Fruit fly (Drosophila melanogaster) whole organism, embryonic: Measurements from ENCODE around the gene Ufsp2.

Experiments
- Atf-2 ChIP-seq: fragments of 200-800 bp; sonication (Bioruptor generic); optimal IDR thresholded peaks from 2 replicates; lab custom pipeline; 2016; ENCODE audit warnings: missing biosample characterization, missing genetic modification characterization
- Awh ChIP-seq: fragments of 200-800 bp; sonication (Bioruptor generic); IDR thresholded peaks from 2 replicates; pipeline ENCODE4, ENCODE4 v1.3.6; 2022; ENCODE audit warnings: missing biosample characterization, missing genetic modification characterization
- B-H2 ChIP-seq: fragments of 200-800 bp; sonication (Bioruptor generic); optimal IDR thresholded peaks from 2 replicates; lab custom pipeline; 2018; ENCODE audit warnings: missing biosample characterization, mild to moderate bottlenecking, missing genetic modification characterization
- CG10209 ChIP-seq: fragments of 200-800 bp; sonication (Bioruptor generic); optimal IDR thresholded peaks from 3 replicates; lab custom pipeline; 2017; ENCODE audit warnings: missing biosample characterization, mild to moderate bottlenecking, missing genetic modification characterization, missing genetic modification reagents
- CG10979 ChIP-seq: fragments of 200-800 bp; sonication (Bioruptor generic); optimal IDR thresholded peaks from 2 replicates; lab custom pipeline; 2018; ENCODE audit warnings: missing biosample characterization, mild to moderate bottlenecking, missing genetic modification characterization, moderate library complexity
- CG11504 ChIP-seq: fragments of 200-800 bp; sonication (Bioruptor generic); optimal IDR thresholded peaks from 3 replicates; lab custom pipeline; 2019; ENCODE audit warnings: missing biosample characterization, mild to moderate bottlenecking, missing genetic modification characterization, moderate library complexity
- CG12155 ChIP-seq: fragments of 200-800 bp; sonication (Bioruptor generic); optimal IDR thresholded peaks from 3 replicates; lab custom pipeline; 2016; ENCODE audit warnings: missing biosample characterization, missing genetic modification characterization
- CG12391 ChIP-seq: fragments of 200-800 bp; sonication (Bioruptor generic); optimal IDR thresholded peaks from 3 replicates; lab custom pipeline; 2018; ENCODE audit warnings: missing biosample characterization, mild to moderate bottlenecking, missing genetic modification characterization, moderate library complexity
- CG13775 ChIP-seq: fragments of 200-800 bp; sonication (Bioruptor generic); optimal IDR thresholded peaks from 3 replicates; lab custom pipeline; 2017; ENCODE audit warnings: missing biosample characterization, mild to moderate bottlenecking, missing genetic modification characterization
- CG16779 ChIP-seq: fragments of 200-800 bp; sonication (Bioruptor generic); IDR thresholded peaks from 2 replicates; pipeline ENCODE4 v1.3.6; 2022; ENCODE audit warnings: missing biosample characterization, missing genetic modification characterization
- CG17829 ChIP-seq: fragments of 200-800 bp; optimal IDR thresholded peaks from 2 replicates; lab custom pipeline; 2019; ENCODE audit warnings: missing biosample characterization, mild to moderate bottlenecking, missing genetic modification characterization, moderate library complexity
- CG18011 ChIP-seq: fragments of 200-800 bp; sonication (Bioruptor generic); optimal IDR thresholded peaks from 2 replicates; lab custom pipeline; 2017; ENCODE audit warnings: missing biosample characterization, missing genetic modification characterization, mild to moderate bottlenecking, moderate library complexity, missing genotype
- CG18476 ChIP-seq: fragments of 200-800 bp; sonication (Bioruptor generic); optimal IDR thresholded peaks from 2 replicates; lab custom pipeline; 2016; ENCODE audit warnings: missing biosample characterization, mild to moderate bottlenecking, missing genetic modification characterization
- CG18619 ChIP-seq: fragments of 200-800 bp; sonication (Bioruptor generic); optimal IDR thresholded peaks from 3 replicates; lab custom pipeline; 2017; ENCODE audit warnings: missing biosample characterization, mild to moderate bottlenecking, missing genetic modification characterization
- CG2202 ChIP-seq: fragments of 200-800 bp; sonication (Bioruptor generic); optimal IDR thresholded peaks from 2 replicates; lab custom pipeline; 2018; ENCODE audit warnings: missing biosample characterization, mild to moderate bottlenecking, missing genetic modification characterization
- CG4617 ChIP-seq: fragments of 200-800 bp; sonication (Bioruptor generic); optimal IDR thresholded peaks from 3 replicates; lab custom pipeline; 2016; ENCODE audit warnings: missing biosample characterization, missing genetic modification characterization, borderline replicate concordance
- CG4820 ChIP-seq: fragments of 200-800 bp; sonication (Bioruptor generic); optimal IDR thresholded peaks from 3 replicates; lab custom pipeline; 2016; ENCODE audit warnings: missing biosample characterization, missing genetic modification characterization
- CG6272 ChIP-seq: fragments of 200-800 bp; sonication (Bioruptor generic); IDR thresholded peaks from 2 replicates; pipeline ENCODE4 v1.3.6; 2022; ENCODE audit warnings: missing biosample characterization, missing genetic modification characterization
- CG7372 ChIP-seq: fragments of 200-800 bp; sonication (Bioruptor generic); IDR thresholded peaks from 2 replicates; pipeline ENCODE4 v1.3.6; 2022; ENCODE audit warnings: missing biosample characterization, missing genetic modification characterization
- Camta ChIP-seq: fragments of 200-800 bp; sonication (Bioruptor generic); optimal IDR thresholded peaks from 2 replicates; lab custom pipeline; 2016; ENCODE audit warnings: missing biosample characterization, missing genetic modification characterization
- CrebB ChIP-seq: fragments of 200-800 bp; sonication (Bioruptor generic); optimal IDR thresholded peaks from 3 replicates; lab custom pipeline; 2018; ENCODE audit warnings: missing biosample characterization, mild to moderate bottlenecking, missing genetic modification characterization
- Dip2 ChIP-seq: fragments of 200-800 bp; sonication (Bioruptor generic); IDR thresholded peaks from 2 replicates; pipeline ENCODE4 v1.3.6; 2022; ENCODE audit warnings: missing biosample characterization, missing genetic modification characterization
- E2f1 ChIP-seq: fragments of 200-800 bp; sonication (Bioruptor generic); IDR thresholded peaks from 2 replicates; pipeline ENCODE4 v1.3.6; 2022; ENCODE audit warnings: missing biosample characterization, missing genetic modification characterization
- Fer1 ChIP-seq: fragments of 200-800 bp; sonication (Bioruptor generic); optimal IDR thresholded peaks from 2 replicates; lab custom pipeline; 2017; ENCODE audit warnings: missing biosample characterization, mild to moderate bottlenecking, missing genetic modification characterization
- GATAe ChIP-seq: fragments of 200-800 bp; sonication (Bioruptor generic); conservative IDR thresholded peaks from 2 replicates; pipeline ENCODE4 v1.3.6; 2022; ENCODE audit warnings: missing biosample characterization, missing genetic modification characterization
- HLH3B ChIP-seq: fragments of 200-800 bp; sonication (Bioruptor generic); IDR thresholded peaks from 2 replicates; pipeline ENCODE4 v1.3.6; 2022; ENCODE audit warnings: missing biosample characterization, missing genetic modification characterization
- Hmr ChIP-seq: fragments of 200-800 bp; sonication (Bioruptor generic); optimal IDR thresholded peaks from 3 replicates; lab custom pipeline; 2017; ENCODE audit warnings: mild to moderate bottlenecking, missing biosample characterization, missing genetic modification reagents, missing genetic modification characterization
- Hr51 ChIP-seq, 2 experiments: fragments of 200-800 bp; sonication (Bioruptor generic); optimal IDR thresholded peaks; 2 replicates in 1 of 2; 3 replicates in 1 of 2; lab custom pipeline; 2016 to 2018; ENCODE audit warnings: missing biosample characterization in 2 of 2, missing genetic modification characterization in 2 of 2, mild to moderate bottlenecking in 1 of 2, moderate library complexity in 1 of 2
- MTF-1 ChIP-seq: fragments of 200-800 bp; sonication (Bioruptor generic); optimal IDR thresholded peaks from 2 replicates; lab custom pipeline; 2018; ENCODE audit warnings: missing biosample characterization, mild to moderate bottlenecking, missing genetic modification characterization, borderline replicate concordance
- PHDP ChIP-seq: fragments of 200-800 bp; sonication (Bioruptor generic); optimal IDR thresholded peaks from 3 replicates; lab custom pipeline; 2018; ENCODE audit warnings: missing biosample characterization, mild to moderate bottlenecking, missing genetic modification characterization, moderate library complexity
- Rx ChIP-seq: fragments of 200-800 bp; sonication (Bioruptor generic); IDR thresholded peaks from 2 replicates; pipeline ENCODE4 v1.3.6; 2022; ENCODE audit warnings: missing biosample characterization, missing genetic modification characterization
- Sry-δ ChIP-seq: fragments of 200-800 bp; sonication (Bioruptor generic); optimal IDR thresholded peaks from 2 replicates; lab custom pipeline; 2016; ENCODE audit warnings: missing biosample characterization, missing genetic modification characterization
- caup ChIP-seq: fragments of 200-800 bp; sonication (Bioruptor generic); optimal IDR thresholded peaks from 3 replicates; lab custom pipeline; 2017; ENCODE audit warnings: missing biosample characterization, mild to moderate bottlenecking, missing genetic modification characterization, moderate library complexity; ENCODE audit not compliant: severe bottlenecking
- chinmo ChIP-seq: fragments of 200-800 bp; sonication (Bioruptor generic); IDR thresholded peaks from 4 replicates; pipeline ENCODE4 v1.3.6; 2022; ENCODE audit warnings: missing biosample characterization, missing genetic modification characterization; ENCODE audit not compliant: partially characterized antibody
- cwo ChIP-seq: fragments of 200-800 bp; sonication (Bioruptor generic); optimal IDR thresholded peaks from 3 replicates; lab custom pipeline; 2017; ENCODE audit warnings: missing biosample characterization, missing genetic modification characterization, mild to moderate bottlenecking, moderate library complexity, missing genetic modification reagents
- fd102C ChIP-seq: fragments of 200-800 bp; sonication (Bioruptor generic); optimal IDR thresholded peaks from 2 replicates; lab custom pipeline; 2018; ENCODE audit warnings: missing biosample characterization, mild to moderate bottlenecking, missing genetic modification characterization, moderate library complexity
- ftz-f1 ChIP-seq: fragments of 200-800 bp; sonication (Bioruptor generic); optimal IDR thresholded peaks from 2 replicates; lab custom pipeline; 2016; ENCODE audit warnings: missing biosample characterization, missing genetic modification characterization
- gfzf ChIP-seq: fragments of 200-800 bp; sonication (Bioruptor generic); optimal IDR thresholded peaks from 2 replicates; lab custom pipeline; 2016; ENCODE audit warnings: missing biosample characterization, mild to moderate bottlenecking, missing genetic modification characterization, moderate library complexity
- gsb ChIP-seq: fragments of 200-800 bp; sonication (Bioruptor generic); IDR thresholded peaks from 2 replicates; pipeline ENCODE4 v1.3.6; 2022; ENCODE audit warnings: missing biosample characterization, missing genetic modification characterization
- gt ChIP-seq: fragments of 200-800 bp; sonication (Bioruptor generic); IDR thresholded peaks from 2 replicates; pipeline ENCODE4 v1.3.6; 2022; ENCODE audit warnings: missing biosample characterization, missing genetic modification characterization
- h ChIP-seq: fragments of >200 bp; optimal IDR thresholded peaks from 2 replicates; lab custom pipeline; 2017
- hbn ChIP-seq: fragments of 200-800 bp; sonication (Bioruptor generic); IDR thresholded peaks from 2 replicates; pipeline ENCODE4 v1.3.6; 2022; ENCODE audit warnings: missing biosample characterization, missing genetic modification characterization; ENCODE audit not compliant: partially characterized antibody
- her ChIP-seq: fragments of 200-800 bp; sonication (Bioruptor generic); optimal IDR thresholded peaks from 2 replicates; lab custom pipeline; 2016; ENCODE audit warnings: missing biosample characterization, missing genetic modification characterization
- insv ChIP-seq, 2 experiments: fragments of 200-800 bp; sonication (Bioruptor generic); optimal IDR thresholded peaks; 3 replicates each; lab custom pipeline; 2016 to 2018; ENCODE audit warnings: missing biosample characterization in 2 of 2, missing genetic modification characterization in 2 of 2
- odd ChIP-seq: fragments of 200-800 bp; sonication (Bioruptor generic); optimal IDR thresholded peaks from 2 replicates; lab custom pipeline; 2017; ENCODE audit warnings: missing biosample characterization, mild to moderate bottlenecking, missing genetic modification characterization
- run ChIP-seq: fragments of 200-800 bp; sonication (Bioruptor generic); optimal IDR thresholded peaks from 3 replicates; lab custom pipeline; 2018; ENCODE audit warnings: missing biosample characterization, mild to moderate bottlenecking, missing genetic modification characterization
- scrt ChIP-seq: fragments of 200-800 bp; sonication (Bioruptor generic); optimal IDR thresholded peaks from 2 replicates; lab custom pipeline; 2018; ENCODE audit warnings: missing biosample characterization, mild to moderate bottlenecking, missing genetic modification characterization, moderate library complexity
- slp2 ChIP-seq: fragments of 200-800 bp; sonication (Bioruptor generic); optimal IDR thresholded peaks from 2 replicates; lab custom pipeline; 2016; ENCODE audit warnings: missing biosample characterization, missing genetic modification characterization
- sqz ChIP-seq: fragments of 200-800 bp; sonication (Bioruptor generic); optimal IDR thresholded peaks from 3 replicates; lab custom pipeline; 2018; ENCODE audit warnings: missing biosample characterization, mild to moderate bottlenecking, missing genetic modification characterization
- stwl ChIP-seq: fragments of 200-800 bp; sonication (Bioruptor generic); optimal IDR thresholded peaks from 3 replicates; lab custom pipeline; 2018; ENCODE audit warnings: missing biosample characterization, mild to moderate bottlenecking, missing genetic modification characterization, moderate library complexity

Gene Ufsp2

DNA sequence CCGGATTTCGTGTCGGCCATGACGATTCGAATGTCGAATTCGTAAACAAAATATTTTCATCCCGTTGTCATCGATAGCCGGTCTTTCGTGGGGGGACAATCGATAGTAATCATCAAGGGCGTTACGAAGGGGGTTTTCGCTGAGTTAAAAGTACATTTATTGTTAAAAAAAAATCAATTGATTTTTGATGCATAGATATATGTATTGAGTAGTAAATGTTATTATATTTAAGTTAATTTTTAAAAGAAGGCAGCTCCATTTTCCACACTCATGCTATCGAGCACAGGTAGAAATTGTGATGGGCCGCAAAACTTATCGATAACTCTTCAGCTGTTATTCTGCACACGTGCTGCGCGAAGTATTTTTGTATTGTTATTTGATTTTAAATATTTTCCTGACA is 4.1 kb downstream of the Ufsp2 start, which contains the start of the genes mrn and CG12301 (continued):
- TF ChIP-seq CG11504 (tag; lab: Kevin White, UChicago) (no peak), Fer1 (GFP tag; lab: Kevin White, UChicago) (peak; percentile 76), GATAe (GFP tag; lab: Robert Waterston, UW) (peak; percentile 81), CG10979 (peak; percentile 61), CrebB (peak; percentile 35), sqz (GFP tag; lab: Kevin White, UChicago) (no peak), hbn (GFP tag; lab: Robert Waterston, UW) (peak; percentile 91), odd (no peak), CG18476 (GFP tag; lab: Kevin White, UChicago) (peak; percentile 35), CG10209 (no peak), caup (GFP tag; lab: Kevin White, UChicago) (no peak), Atf-2 (GFP tag; lab: Kevin White, UChicago) (peak; percentile 23), Awh (GFP tag; lab: Robert Waterston, UW) (0 out of 2 replicates have a peak, but pooled peaks have one; percentile 45), CG16779 (GFP tag; lab: Robert Waterston, UW) (no peak), Dip2 (GFP tag; lab: Robert Waterston, UW) (peak; percentile 24; the same call in 1 of the 2 replicates), MTF-1 (GFP tag; lab: Kevin White, UChicago) (no peak), E2f1 (GFP tag; lab: Robert Waterston, UW) (peak; percentile 91), PHDP (no peak), CG13775 (GFP tag; lab: Kevin White, UChicago) (peak; percentile 89), Hr51 (GFP tag; optimal IDR thresholded peaks at IDR 0.05; lab: Kevin White, UChicago) (peak in 1 of 2 experiments; percentile 67), cwo (peak; percentile 95), B-H2 (GFP tag; lab: Kevin White, UChicago) (no peak), h (no peak), CG4820 (peak; percentile 40), CG7372 (GFP tag; lab: Robert Waterston, UW) (peak; percentile 91), gt (peak; percentile 38; the same call in 1 of the 2 replicates), run (tag; lab: Kevin White, UChicago) (no peak), CG12391 (tag; lab: Kevin White, UChicago) (peak; percentile 81), Sry-δ (peak; percentile 86), scrt (GFP tag; lab: Kevin White, UChicago) (no peak), gfzf (GFP tag; lab: Kevin White, UChicago) (peak; percentile 22), Hmr (GFP tag; lab: Kevin White, UChicago) (no peak), CG12155 (GFP tag; lab: Kevin White, UChicago) (peak; percentile 82), CG2202 (tag; lab: Kevin White, UChicago) (peak; percentile 8), fd102C (no peak), HLH3B (GFP tag; lab: Robert Waterston, UW) (peak; percentile 90), CG18011 (GFP tag; lab: Kevin White, UChicago) (peak; percentile 44), chinmo (peak; percentile 83; the same call in 2 of the 4 replicates), CG4617 (GFP tag; lab: Kevin White, UChicago) (peak; percentile 15), Camta (GFP tag; lab: Kevin White, UChicago) (peak; percentile 56), slp2 (GFP tag; lab: Kevin White, UChicago) (peak; percentile 20), CG18619 (GFP tag; lab: Kevin White, UChicago) (peak; percentile 50), CG17829 (tag; lab: Kevin White, UChicago) (peak; percentile 85), stwl (tag; lab: Kevin White, UChicago) (peak; percentile 66), ftz-f1 (peak; percentile 75), Rx (peak; percentile 90), CG6272 (peak; percentile 93), her (GFP tag; lab: Kevin White, UChicago) (peak; percentile 10), gsb (GFP tag; lab: Robert Waterston, UW) (peak; percentile 52; the same call in 1 of the 2 replicates), insv (GFP tag; optimal IDR thresholded peaks at IDR 0.05; lab: Kevin White, UChicago) (peak in 1 of 2 experiments; percentile 60)
